Comparison of ENCODE assay signal across 2 worm cellular contexts in genomic region chrX:12903810-12904209, ce11.
A peak's percentile ranks its signal among the peaks of the same experiment; 100 is the strongest.
TF ChIP-seq lines count a peak whose summit lies in the region.

No protein-coding gene starts in this region.

TF ChIP-seq in whole organism, L1 larva, 84 proteins besides CTCF, POLR2A, EP300 and RAD21 (continued from another document):
- TF ChIP-seq nhr-28 (tag; optimal IDR thresholded peaks at IDR 0.05; lab: Kevin White, UChicago) (no peak), aha-1 (tag; optimal IDR thresholded peaks at IDR 0.05; lab: Kevin White, UChicago) (no peak), nhr-47 (tag; optimal IDR thresholded peaks at IDR 0.05; lab: Kevin White, UChicago) (no peak), sox-4 (tag; optimal IDR thresholded peaks at IDR 0.05; lab: Kevin White, UChicago) (no peak), pax-3 (tag; optimal IDR thresholded peaks at IDR 0.05; lab: Kevin White, UChicago) (no peak), ces-1 (GFP tag; optimal IDR thresholded peaks at IDR 0.05; lab: Kevin White, UChicago) (no peak), ceh-82 (tag; optimal IDR thresholded peaks at IDR 0.05; lab: Kevin White, UChicago) (peak in 1 of 3 experiments; percentile 7), lsy-2 (tag; optimal IDR thresholded peaks at IDR 0.05; lab: Kevin White, UChicago) (peak in 1 of 2 experiments; percentile 15), zag-1 (tag; optimal IDR thresholded peaks at IDR 0.05; lab: Kevin White, UChicago) (no peak), lin-35 (GFP tag; optimal IDR thresholded peaks at IDR 0.05; lab: Kevin White, UChicago) (peak in 1 of 2 experiments; percentile 4)

TF ChIP-seq in whole organism, L4 larva, 104 proteins besides CTCF, POLR2A, EP300 and RAD21 (continued from another document):
- TF ChIP-seq nhr-111 (GFP tag; optimal IDR thresholded peaks at IDR 0.05; lab: Kevin White, UChicago) (no peak), mxl-2 (GFP tag; conservative IDR thresholded peaks at IDR 0.05; lab: Robert Waterston, UW) (no peak), ctbp-1 (GFP tag; IDR thresholded peaks at IDR 0.05; lab: Robert Waterston, UW) (no peak), dmd-9 (GFP tag; IDR thresholded peaks at IDR 0.05; lab: Robert Waterston, UW) (no peak), F10B5.3 (tag; optimal IDR thresholded peaks at IDR 0.05; lab: Kevin White, UChicago) (no peak), zfp-2 (tag; optimal IDR thresholded peaks at IDR 0.05; lab: Kevin White, UChicago) (no peak), unc-130 (GFP tag; optimal IDR thresholded peaks at IDR 0.05; lab: Kevin White, UChicago) (no peak), nhr-77 (tag; optimal IDR thresholded peaks at IDR 0.05; lab: Kevin White, UChicago) (no peak), ZK337.2 (GFP tag; IDR thresholded peaks at IDR 0.05; lab: Robert Waterston, UW) (no peak)
